Worm (Caenorhabditis elegans) whole organism, midembryonic: ENCODE measurements around the gene ugt-32.

Experiments
- flt-1 ChIP-seq: fragments of 200-800 bp; sonication (Bioruptor generic); IDR thresholded peaks from 2 replicates; pipeline ENCODE4 v1.3.6; 2022; ENCODE audit warnings: missing genetic modification characterization, missing compliant biosample characterization
- ztf-29 ChIP-seq: fragments of 200-800 bp; sonication (Bioruptor generic); IDR thresholded peaks from 2 replicates; pipeline ENCODE4 v1.3.6; 2022; ENCODE audit warnings: missing genetic modification reagents, missing genetic modification characterization, missing compliant biosample characterization

DNA sequence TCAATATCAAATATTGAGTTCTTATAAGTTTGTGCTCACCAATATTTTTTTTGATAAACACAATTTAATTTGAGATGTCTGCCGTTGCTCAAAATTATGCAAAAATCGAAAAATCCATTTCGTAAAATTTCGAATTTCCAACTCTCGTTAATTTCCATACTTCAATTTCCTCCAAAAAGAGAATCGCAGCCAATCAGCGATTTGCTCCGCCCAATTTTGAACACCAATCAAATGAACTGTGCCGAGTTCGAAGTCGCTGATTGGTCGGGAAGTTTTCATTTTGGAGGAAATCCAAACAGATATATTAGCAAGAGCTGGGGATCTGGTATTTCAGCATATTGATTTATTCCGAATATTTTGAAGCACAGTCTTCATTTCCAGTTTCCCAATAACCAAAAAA, 36.0 kb downstream of the ugt-32 start:
- TF ChIP-seq ztf-29 (GFP tag; lab: Robert Waterston, UW) (no peak), flt-1 (GFP tag; lab: Robert Waterston, UW) (no peak)
